Fruit fly (Drosophila melanogaster) whole organism, prepupa: Measurements from ENCODE around the gene Gga.

Source experiments
- Blimp-1 ChIP-seq: fragments of 200-800 bp; sonication (Bioruptor generic); optimal IDR thresholded peaks from 3 replicates; lab custom pipeline; 2017; ENCODE audit warnings: missing biosample characterization, missing genetic modification characterization, mild to moderate bottlenecking, moderate library complexity, missing genetic modification reagents
- CG10669 ChIP-seq: fragments of 200-800 bp; sonication (Bioruptor generic); optimal IDR thresholded peaks from 3 replicates; lab custom pipeline; 2018; ENCODE audit warnings: missing biosample characterization, mild to moderate bottlenecking, missing genetic modification characterization, moderate library complexity
- CG11294 ChIP-seq: fragments of 200-800 bp; sonication (Bioruptor generic); IDR thresholded peaks from 2 replicates; pipeline ENCODE4 v1.3.6; 2022; ENCODE audit warnings: missing biosample characterization, missing genetic modification characterization
- CG11762 ChIP-seq: fragments of 200-800 bp; sonication (Bioruptor generic); optimal IDR thresholded peaks from 3 replicates; lab custom pipeline; 2016; ENCODE audit warnings: missing biosample characterization, missing genetic modification characterization; ENCODE audit not compliant: insufficient read depth
- CG11902 ChIP-seq: fragments of 200-800 bp; sonication (Bioruptor generic); optimal IDR thresholded peaks from 3 replicates; lab custom pipeline; 2016; ENCODE audit warnings: missing biosample characterization, missing genetic modification characterization
- CG15336 ChIP-seq: fragments of 200-800 bp; sonication (Bioruptor generic); IDR thresholded peaks from 2 replicates; pipeline ENCODE4 v1.3.6; 2022; ENCODE audit warnings: missing biosample characterization, missing genetic modification characterization
- CG1621 ChIP-seq: fragments of 200-800 bp; sonication (Bioruptor generic); optimal IDR thresholded peaks from 3 replicates; lab custom pipeline; 2018; ENCODE audit warnings: missing biosample characterization, mild to moderate bottlenecking, missing genetic modification characterization
- CG16779 ChIP-seq: fragments of 200-800 bp; sonication (Bioruptor generic); optimal IDR thresholded peaks from 3 replicates; lab custom pipeline; 2017; ENCODE audit warnings: missing biosample characterization, mild to moderate bottlenecking, missing genetic modification characterization
- CG31627 ChIP-seq: fragments of 200-800 bp; sonication (Bioruptor generic); optimal IDR thresholded peaks from 3 replicates; lab custom pipeline; 2016; ENCODE audit warnings: missing biosample characterization, missing genetic modification characterization
- CG32006 ChIP-seq: fragments of 200-800 bp; sonication (Bioruptor generic); optimal IDR thresholded peaks from 3 replicates; lab custom pipeline; 2017; ENCODE audit warnings: missing biosample characterization, mild to moderate bottlenecking, missing genetic modification characterization
- CG34406 ChIP-seq: fragments of 200-800 bp; sonication (Bioruptor generic); optimal IDR thresholded peaks from 3 replicates; lab custom pipeline; 2016; ENCODE audit warnings: missing biosample characterization, missing genetic modification characterization
- CG3919 ChIP-seq: fragments of 200-800 bp; sonication (Bioruptor generic); optimal IDR thresholded peaks from 3 replicates; lab custom pipeline; 2016; ENCODE audit warnings: missing biosample characterization, missing genetic modification characterization
- CG4318 ChIP-seq: fragments of 200-800 bp; sonication (Bioruptor generic); optimal IDR thresholded peaks from 3 replicates; lab custom pipeline; 2017; ENCODE audit warnings: missing biosample characterization, mild to moderate bottlenecking, missing genetic modification characterization
- CG6792 ChIP-seq: fragments of 200-800 bp; sonication (Bioruptor generic); optimal IDR thresholded peaks from 3 replicates; lab custom pipeline; 2016; ENCODE audit warnings: missing biosample characterization, missing genetic modification characterization
- CG6808 ChIP-seq: fragments of 200-800 bp; sonication (Bioruptor generic); optimal IDR thresholded peaks from 3 replicates; lab custom pipeline; 2017; ENCODE audit warnings: missing biosample characterization, missing genetic modification characterization, mild to moderate bottlenecking, moderate library complexity, missing genetic modification reagents
- CG7368 ChIP-seq: fragments of 200-800 bp; sonication (Bioruptor generic); optimal IDR thresholded peaks from 3 replicates; lab custom pipeline; 2016; ENCODE audit warnings: missing biosample characterization, missing genetic modification characterization
- CG8319 ChIP-seq: fragments of 200-800 bp; sonication (Bioruptor generic); optimal IDR thresholded peaks from 3 replicates; lab custom pipeline; 2016; ENCODE audit warnings: missing biosample characterization, missing genetic modification characterization
- CG8632 ChIP-seq: fragments of 200-800 bp; sonication (Bioruptor generic); optimal IDR thresholded peaks from 3 replicates; lab custom pipeline; 2016; ENCODE audit warnings: missing biosample characterization, missing genetic modification characterization
- CG9139 ChIP-seq: fragments of 200-800 bp; sonication (Bioruptor generic); optimal IDR thresholded peaks from 3 replicates; lab custom pipeline; 2017; ENCODE audit warnings: missing biosample characterization, mild to moderate bottlenecking, missing genetic modification characterization
- Eip75B ChIP-seq: fragments of 200-800 bp; sonication (Bioruptor generic); optimal IDR thresholded peaks from 3 replicates; lab custom pipeline; 2016; ENCODE audit warnings: missing biosample characterization, missing genetic modification characterization
- Eip78C ChIP-seq: fragments of 200-800 bp; sonication (Bioruptor generic); peaks from one replicate; lab custom pipeline; 2016; ENCODE audit warnings: missing biosample characterization, missing genetic modification characterization
- Eip93F ChIP-seq: fragments of 200-800 bp; sonication (Bioruptor generic); optimal IDR thresholded peaks from 2 replicates; lab custom pipeline; 2016; ENCODE audit warnings: missing biosample characterization, mild to moderate bottlenecking, missing genetic modification characterization
- Ets21C ChIP-seq: fragments of 200-800 bp; sonication (Bioruptor generic); optimal IDR thresholded peaks from 3 replicates; lab custom pipeline; 2016; ENCODE audit warnings: missing biosample characterization, missing genetic modification characterization
- Ets96B ChIP-seq: fragments of 200-800 bp; optimal IDR thresholded peaks from 2 replicates; lab custom pipeline; 2019; ENCODE audit warnings: missing biosample characterization, mild to moderate bottlenecking, missing genetic modification characterization, moderate library complexity
- Hr38 ChIP-seq: sonication (Bioruptor generic); optimal IDR thresholded peaks from 2 replicates; lab custom pipeline; 2016; ENCODE audit warnings: missing biosample characterization, missing genetic modification characterization
- Hr39 ChIP-seq: fragments of 200-800 bp; sonication (Bioruptor generic); optimal IDR thresholded peaks from 2 replicates; lab custom pipeline; 2016; ENCODE audit warnings: missing biosample characterization, missing genetic modification characterization
- Hr4 ChIP-seq: fragments of 200-800 bp; sonication (Bioruptor generic); optimal IDR thresholded peaks from 3 replicates; lab custom pipeline; 2016; ENCODE audit warnings: missing biosample characterization, missing genetic modification characterization
- Lpt ChIP-seq: fragments of 200-800 bp; sonication (Bioruptor generic); optimal IDR thresholded peaks from 3 replicates; lab custom pipeline; 2016; ENCODE audit warnings: missing biosample characterization, missing genetic modification characterization
- Met ChIP-seq: fragments of 200-800 bp; sonication (Bioruptor generic); optimal IDR thresholded peaks from 3 replicates; lab custom pipeline; 2016; ENCODE audit warnings: missing biosample characterization, missing genetic modification characterization
- Smox ChIP-seq: fragments of 200-800 bp; sonication (Bioruptor generic); optimal IDR thresholded peaks from 3 replicates; lab custom pipeline; 2016; ENCODE audit warnings: missing biosample characterization, missing genetic modification characterization
- Sox102F ChIP-seq: fragments of 200-800 bp; sonication (Bioruptor generic); optimal IDR thresholded peaks from 2 replicates; lab custom pipeline; 2016; ENCODE audit warnings: missing biosample characterization, mild to moderate bottlenecking, missing genetic modification characterization
- Sox15 ChIP-seq: fragments of 200-800 bp; sonication (Bioruptor generic); optimal IDR thresholded peaks from 3 replicates; lab custom pipeline; 2016; ENCODE audit warnings: missing biosample characterization, missing genetic modification characterization
- achi ChIP-seq: fragments of 200-800 bp; sonication (Bioruptor generic); optimal IDR thresholded peaks from 3 replicates; lab custom pipeline; 2016; ENCODE audit warnings: missing biosample characterization, missing genetic modification characterization
- acj6 ChIP-seq: fragments of 200-800 bp; sonication (Bioruptor generic); optimal IDR thresholded peaks from 3 replicates; lab custom pipeline; 2016; ENCODE audit warnings: missing biosample characterization, missing genetic modification characterization
- dsx ChIP-seq: fragments of 200-800 bp; optimal IDR thresholded peaks from 3 replicates; lab custom pipeline; 2019; ENCODE audit warnings: missing biosample characterization, mild to moderate bottlenecking, missing genetic modification characterization, moderate library complexity; ENCODE audit not compliant: poor library complexity, severe bottlenecking
- eg ChIP-seq: fragments of 200-800 bp; sonication (Bioruptor generic); IDR thresholded peaks from 3 replicates; pipeline ENCODE4 v1.3.6; 2022; ENCODE audit warnings: missing biosample characterization, missing genetic modification characterization
- fd59A ChIP-seq: fragments of 200-800 bp; sonication (Bioruptor generic); optimal IDR thresholded peaks from 2 replicates; lab custom pipeline; 2017; ENCODE audit warnings: missing biosample characterization, mild to moderate bottlenecking, missing genetic modification characterization, missing genetic modification reagents
- fd85E ChIP-seq: fragments of 200-800 bp; sonication (Bioruptor generic); optimal IDR thresholded peaks from 3 replicates; lab custom pipeline; 2016; ENCODE audit warnings: missing biosample characterization, missing genetic modification characterization
- lz ChIP-seq: fragments of 200-800 bp; sonication (Bioruptor generic); optimal IDR thresholded peaks from 3 replicates; lab custom pipeline; 2016; ENCODE audit warnings: missing biosample characterization, missing genetic modification characterization
- net ChIP-seq: fragments of 200-800 bp; sonication (Bioruptor generic); optimal IDR thresholded peaks from 3 replicates; lab custom pipeline; 2016; ENCODE audit warnings: missing biosample characterization, missing genetic modification characterization
- salr ChIP-seq, 2 experiments: fragments of 200-800 bp; sonication (Bioruptor generic); optimal IDR thresholded peaks; 3 replicates each; lab custom pipeline; 2016 to 2018; ENCODE audit warnings: missing biosample characterization in 2 of 2, missing genetic modification characterization in 2 of 2, mild to moderate bottlenecking in 1 of 2
- spab ChIP-seq: fragments of 200-800 bp; sonication (Bioruptor generic); optimal IDR thresholded peaks from 2 replicates; lab custom pipeline; 2017; ENCODE audit warnings: missing biosample characterization, mild to moderate bottlenecking, missing genetic modification characterization, missing genetic modification reagents
- ss ChIP-seq, 2 experiments: fragments of 200-800 bp; sonication (Bioruptor generic); optimal IDR thresholded peaks; 2 replicates in 1 of 2; 3 replicates in 1 of 2; lab custom pipeline; 2017 to 2018; ENCODE audit warnings: mild to moderate bottlenecking in 2 of 2, missing biosample characterization in 2 of 2, missing genetic modification characterization in 2 of 2, moderate library complexity in 1 of 2
- topi ChIP-seq: fragments of 200-800 bp; sonication (Bioruptor generic); optimal IDR thresholded peaks from 3 replicates; lab custom pipeline; 2016; ENCODE audit warnings: missing biosample characterization, missing genetic modification characterization
- vri ChIP-seq: fragments of 200-800 bp; sonication (Bioruptor generic); optimal IDR thresholded peaks from 3 replicates; lab custom pipeline; 2016; ENCODE audit warnings: missing biosample characterization, mild to moderate bottlenecking, missing genetic modification characterization

Gga gene

DNA sequence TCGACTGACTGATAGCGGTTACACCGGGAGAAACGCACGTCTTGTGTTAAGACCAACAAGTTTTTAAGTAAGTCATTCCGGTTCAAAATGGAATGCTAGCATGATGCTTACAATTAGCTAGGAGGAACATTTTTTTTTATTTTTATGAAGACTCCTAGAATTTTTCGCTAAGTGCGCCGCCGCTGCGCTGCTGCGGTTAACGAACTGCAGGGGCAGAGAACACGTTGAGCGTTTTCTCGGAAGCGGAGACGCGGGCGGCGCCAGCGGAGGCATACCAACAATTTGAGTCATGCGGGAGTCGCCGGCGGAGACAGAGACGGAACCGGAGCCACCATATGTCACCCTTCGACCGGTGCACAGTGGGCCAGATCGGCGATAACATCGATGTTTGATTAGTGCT, 45.2 kb downstream of the Gga start (continued):
- TF ChIP-seq CG7368 (GFP tag; lab: Kevin White, UChicago) = peak; percentile 99
- TF ChIP-seq CG9139 (GFP tag; lab: Kevin White, UChicago) = peak; percentile 96
- peak; percentile 99 for TF ChIP-seq CG3919 (GFP tag; lab: Kevin White, UChicago)
- TF ChIP-seq CG32006 (GFP tag; lab: Kevin White, UChicago) = peak; percentile 97
- peak; percentile 98 for TF ChIP-seq achi (GFP tag; lab: Kevin White, UChicago)
- TF ChIP-seq Sox102F (GFP tag; lab: Kevin White, UChicago) = peak; percentile 98
- peak; percentile 99 for TF ChIP-seq topi (GFP tag; lab: Kevin White, UChicago)
- peak; percentile 96 for TF ChIP-seq CG11294
- peak; percentile 92 for TF ChIP-seq CG4318
- TF ChIP-seq ss (GFP tag; optimal IDR thresholded peaks at IDR 0.05; lab: Kevin White, UChicago) = peak; percentile 97
- peak; percentile 91 for TF ChIP-seq fd85E
- peak; percentile 95 for TF ChIP-seq CG6808 (GFP tag; lab: Kevin White, UChicago)

DNA sequence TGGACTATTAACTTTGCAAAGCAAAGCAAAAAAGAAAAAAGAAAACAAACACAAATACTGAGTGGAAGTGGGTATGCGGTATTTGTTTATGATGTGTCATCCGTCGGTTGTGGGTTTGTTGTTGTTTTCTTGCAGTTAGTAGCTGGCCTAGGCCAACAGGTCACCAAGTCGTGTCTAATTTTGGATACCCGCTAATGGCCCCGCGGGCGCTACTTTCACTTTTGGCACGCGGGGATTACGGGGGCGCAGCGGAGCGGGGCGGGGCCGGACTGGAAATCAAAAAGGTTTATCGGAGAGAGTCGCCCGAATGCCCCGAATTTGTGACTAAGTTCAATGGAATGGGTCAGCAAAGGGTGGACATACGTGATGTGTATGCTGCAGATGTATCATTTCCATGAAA, 46.2 kb downstream of the Gga start:
- TF ChIP-seq Hr39 = no peak
- TF ChIP-seq Smox (GFP tag; lab: Kevin White, UChicago) = no peak
- no peak for TF ChIP-seq fd85E
- no peak for TF ChIP-seq lz (GFP tag; lab: Kevin White, UChicago)
- no peak for TF ChIP-seq topi (GFP tag; lab: Kevin White, UChicago)
- TF ChIP-seq Blimp-1 (GFP tag; lab: Kevin White, UChicago) = peak; percentile 10
- no peak for TF ChIP-seq CG3919 (GFP tag; lab: Kevin White, UChicago)
- no peak for TF ChIP-seq vri (GFP tag; lab: Kevin White, UChicago)
- TF ChIP-seq, all 60 proteins: peak for 1

DNA sequence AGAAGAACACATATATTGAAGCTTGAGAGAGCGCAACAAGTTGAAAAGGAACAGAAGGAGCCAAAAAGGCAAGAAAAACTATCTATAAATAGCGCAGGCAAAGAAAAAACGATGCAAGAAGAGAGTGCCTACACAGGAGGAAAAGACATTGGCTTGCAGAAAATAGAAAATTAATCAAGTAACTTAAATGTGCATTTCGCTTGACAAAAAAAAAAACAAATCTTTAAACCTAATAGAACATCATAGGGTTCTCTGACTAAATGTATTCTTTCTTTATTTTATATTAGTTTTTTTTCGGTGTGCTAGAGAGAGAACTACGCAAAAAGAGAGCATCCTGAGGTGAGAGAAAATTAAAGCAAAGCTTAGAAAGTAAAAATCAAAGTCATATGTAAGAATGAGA, 49.2 kb downstream of the Gga start:
- TF ChIP-seq Eip75B (GFP tag; lab: Kevin White, UChicago) (peak; percentile 92), CG6808 (GFP tag; lab: Kevin White, UChicago) (peak; percentile 91), Hr39 (peak; percentile 2), CG34406 (GFP tag; lab: Kevin White, UChicago) (peak; percentile 66), lz (GFP tag; lab: Kevin White, UChicago) (peak; percentile 30), eg (peak; percentile 93), CG8632 (GFP tag; lab: Kevin White, UChicago) (peak; percentile 75), salr (GFP tag; optimal IDR thresholded peaks at IDR 0.05; lab: Kevin White, UChicago) (peak; percentile 81 to 94), achi (GFP tag; lab: Kevin White, UChicago) (peak; percentile 92), CG11294 (peak; percentile 76), CG31627 (GFP tag; lab: Kevin White, UChicago) (peak; percentile 10), Sox102F (GFP tag; lab: Kevin White, UChicago) (no peak), topi (GFP tag; lab: Kevin White, UChicago) (peak; percentile 43), CG11762 (peak; percentile 86), Smox (GFP tag; lab: Kevin White, UChicago) (no peak), Eip93F (GFP tag; lab: Kevin White, UChicago) (no peak), ss (GFP tag; optimal IDR thresholded peaks at IDR 0.05; lab: Kevin White, UChicago) (peak in 1 of 2 experiments; percentile 88), Sox15 (peak; percentile 30), acj6 (GFP tag; lab: Kevin White, UChicago) (peak; percentile 88), CG3919 (GFP tag; lab: Kevin White, UChicago) (peak; percentile 91), fd59A (GFP tag; lab: Kevin White, UChicago) (peak; percentile 88), Eip78C (GFP tag; lab: Kevin White, UChicago) (peak; percentile 98), CG32006 (GFP tag; lab: Kevin White, UChicago) (peak; percentile 96), net (GFP tag; lab: Kevin White, UChicago) (peak; percentile 88), CG15336 (GFP tag; lab: Robert Waterston, UW) (peak; percentile 94), Ets96B (peak; percentile 89), CG11902 (no peak), Hr38 (GFP tag; lab: Kevin White, UChicago) (no peak), CG10669 (peak; percentile 89), CG16779 (peak; percentile 83), CG1621 (tag; lab: Kevin White, UChicago) (peak; percentile 86), CG8319 (GFP tag; lab: Kevin White, UChicago) (peak; percentile 53), dsx (peak; percentile 49), CG6792 (GFP tag; lab: Kevin White, UChicago) (peak; percentile 79), Met (GFP tag; lab: Kevin White, UChicago) (peak; percentile 48), Ets21C (GFP tag; lab: Kevin White, UChicago) (no peak), vri (GFP tag; lab: Kevin White, UChicago) (no peak), Lpt (GFP tag; lab: Kevin White, UChicago) (peak; percentile 94), spab (peak; percentile 88), Hr4 (GFP tag; lab: Kevin White, UChicago) (peak; percentile 87), CG4318 (peak; percentile 88)
